Fruit fly (Drosophila melanogaster) whole organism, embryonic: ENCODE measurements around the gene raptor.

ENCODE experiments used
- E2f2 ChIP-seq: fragments of 200-800 bp; sonication (Bioruptor generic); IDR thresholded peaks from 2 replicates; pipeline ENCODE4 v1.3.6; 2022; ENCODE audit warnings: missing biosample characterization, missing genetic modification characterization
- Ets65A ChIP-seq: fragments of 200-800 bp; sonication (Bioruptor generic); peaks from one replicate; lab custom pipeline; 2016; ENCODE audit warnings: missing biosample characterization, missing genetic modification characterization
- pros ChIP-seq: fragments of 200-800 bp; sonication (Bioruptor generic); optimal IDR thresholded peaks from 3 replicates; lab custom pipeline; 2019; ENCODE audit warnings: missing biosample characterization, mild to moderate bottlenecking, missing genetic modification characterization, moderate library complexity
- sqz ChIP-seq: fragments of 200-800 bp; sonication (Bioruptor generic); optimal IDR thresholded peaks from 3 replicates; lab custom pipeline; 2018; ENCODE audit warnings: missing biosample characterization, mild to moderate bottlenecking, missing genetic modification characterization
- tgo ChIP-seq: fragments of 200-800 bp; sonication (Bioruptor generic); IDR thresholded peaks from 3 replicates; pipeline ENCODE4 v1.3.6; 2022; ENCODE audit warnings: missing biosample characterization, missing genetic modification characterization
- z ChIP-seq: fragments of 200-800 bp; sonication (Bioruptor generic); IDR thresholded peaks from 3 replicates; pipeline ENCODE4 v1.3.6; 2022; ENCODE audit warnings: missing biosample characterization, missing genetic modification characterization

The raptor gene

DNA sequence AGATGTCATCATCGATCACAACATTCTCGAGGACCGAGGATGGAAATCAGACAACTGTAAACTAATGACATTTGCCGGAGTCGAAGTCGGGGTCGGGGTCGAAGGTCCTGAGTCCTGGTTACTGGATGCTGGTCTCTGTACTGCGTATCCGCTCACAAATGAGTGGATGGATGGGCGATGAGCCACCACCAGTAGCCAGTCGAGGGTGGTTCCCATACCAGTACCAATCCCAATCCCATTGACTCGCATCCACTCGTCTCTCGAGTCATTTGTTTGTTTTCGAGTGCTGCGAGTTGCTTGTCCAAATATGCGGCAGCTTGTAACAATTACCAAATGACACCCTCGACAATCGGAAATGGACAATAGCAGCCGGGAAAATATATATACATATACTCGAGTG, 57.2 kb downstream of the raptor start:
- TF ChIP-seq z (0 out of 3 replicates have a peak, but pooled peaks have one; percentile 55), tgo (GFP tag; lab: Robert Waterston, UW) (no peak), sqz (GFP tag; lab: Kevin White, UChicago) (no peak), pros (GFP tag; lab: Kevin White, UChicago) (peak; percentile 51), E2f2 (GFP tag; lab: Robert Waterston, UW) (no peak), Ets65A (GFP tag; lab: Kevin White, UChicago) (peak; percentile 43)
